Worm (Caenorhabditis elegans) whole organism, L4/young adult: ENCODE results near the gene phy-4.

Experiments
- W03F9.2 ChIP-seq: fragments of 150-350 bp; optimal IDR thresholded peaks from 2 replicates; lab custom pipeline; 2014; ENCODE audit warnings: missing biosample characterization, missing genetic modification characterization
- dao-5 ChIP-seq: sonication (generic microtip); optimal IDR thresholded peaks from 2 replicates; lab custom pipeline; 2016; ENCODE audit warnings: missing genotype, missing genetic modification characterization, moderate library complexity, missing compliant biosample characterization
- him-1 ChIP-seq: sonication (generic microtip); optimal IDR thresholded peaks from 2 replicates; lab custom pipeline; 2016; ENCODE audit warnings: missing genotype, missing genetic modification reagents, missing genetic modification characterization, missing compliant biosample characterization

ce11 chrV:19501389-19501788 lies 12.1 kb downstream of the phy-4 start:
- TF ChIP-seq W03F9.2 (tag; lab: Kevin White, UChicago) (no peak), him-1 (tag; lab: Kevin White, UChicago) (no peak), dao-5 (no peak)
